Fruit fly (Drosophila melanogaster) whole organism, embryonic: ENCODE data around the gene eIF2Bepsilon.

Source experiments
- Aef1 ChIP-seq: fragments of 200-800 bp; sonication (Bioruptor generic); IDR thresholded peaks from 3 replicates; pipeline ENCODE4 v1.3.6; 2022; ENCODE audit warnings: missing biosample characterization, missing genetic modification characterization
- Asciz ChIP-seq: fragments of 200-800 bp; sonication (Bioruptor generic); optimal IDR thresholded peaks from 2 replicates; lab custom pipeline; 2017; ENCODE audit warnings: missing biosample characterization, mild to moderate bottlenecking, missing genetic modification characterization, missing genetic modification reagents
- CG10209 ChIP-seq: fragments of 200-800 bp; sonication (Bioruptor generic); optimal IDR thresholded peaks from 3 replicates; lab custom pipeline; 2017; ENCODE audit warnings: missing biosample characterization, mild to moderate bottlenecking, missing genetic modification characterization, missing genetic modification reagents
- CG10431 ChIP-seq: fragments of 200-800 bp; sonication (Bioruptor generic); optimal IDR thresholded peaks from 3 replicates; lab custom pipeline; 2018; ENCODE audit warnings: missing biosample characterization, mild to moderate bottlenecking, missing genetic modification characterization
- CG10462 ChIP-seq: fragments of 200-800 bp; sonication (Bioruptor generic); optimal IDR thresholded peaks from 2 replicates; lab custom pipeline; 2016; ENCODE audit warnings: missing biosample characterization, missing genetic modification characterization
- CG11247 ChIP-seq: fragments of 200-800 bp; sonication (Bioruptor generic); IDR thresholded peaks from 2 replicates; pipeline ENCODE4 v1.3.6; 2022; ENCODE audit warnings: missing biosample characterization, missing genetic modification characterization
- CG11398 ChIP-seq: fragments of 200-800 bp; sonication (Bioruptor generic); optimal IDR thresholded peaks from 2 replicates; lab custom pipeline; 2016; ENCODE audit warnings: missing biosample characterization, missing genetic modification characterization
- CG14965 ChIP-seq: fragments of 200-800 bp; sonication (Bioruptor generic); optimal IDR thresholded peaks from 2 replicates; lab custom pipeline; 2016; ENCODE audit warnings: missing biosample characterization, missing genetic modification characterization, borderline replicate concordance
- CG17328 ChIP-seq: fragments of 200-800 bp; sonication (Bioruptor generic); IDR thresholded peaks from 2 replicates; pipeline ENCODE4 v1.3.6; 2022; ENCODE audit warnings: missing biosample characterization, missing genetic modification characterization
- CG2116 ChIP-seq: fragments of 200-800 bp; sonication (Bioruptor generic); optimal IDR thresholded peaks from 3 replicates; lab custom pipeline; 2018; ENCODE audit warnings: missing biosample characterization, mild to moderate bottlenecking, missing genetic modification characterization
- CG31441 ChIP-seq: fragments of 200-800 bp; sonication (Bioruptor generic); IDR thresholded peaks from 2 replicates; pipeline ENCODE4 v1.3.6; 2022; ENCODE audit warnings: missing biosample characterization, missing genetic modification characterization
- CG33557 ChIP-seq: fragments of 200-800 bp; sonication (Bioruptor generic); optimal IDR thresholded peaks from 2 replicates; lab custom pipeline; 2019; ENCODE audit warnings: missing biosample characterization, mild to moderate bottlenecking, missing genetic modification characterization, moderate library complexity
- CG6272 ChIP-seq: fragments of 200-800 bp; sonication (Bioruptor generic); IDR thresholded peaks from 2 replicates; pipeline ENCODE4 v1.3.6; 2022; ENCODE audit warnings: missing biosample characterization, missing genetic modification characterization
- CG6791 ChIP-seq: fragments of 200-800 bp; sonication (Bioruptor generic); IDR thresholded peaks from 3 replicates; pipeline ENCODE4 v1.3.6; 2022; ENCODE audit warnings: missing biosample characterization, missing genetic modification characterization; ENCODE audit not compliant: partially characterized antibody
- CG7357 ChIP-seq: fragments of 200-800 bp; sonication (Bioruptor generic); IDR thresholded peaks from 3 replicates; pipeline ENCODE4 v1.3.6; 2022; ENCODE audit warnings: missing biosample characterization, missing genetic modification characterization
- CG7372 ChIP-seq: fragments of 200-800 bp; sonication (Bioruptor generic); IDR thresholded peaks from 2 replicates; pipeline ENCODE4 v1.3.6; 2022; ENCODE audit warnings: missing biosample characterization, missing genetic modification characterization
- CG7745 ChIP-seq: fragments of 200-800 bp; sonication (Bioruptor generic); optimal IDR thresholded peaks from 2 replicates; lab custom pipeline; 2018; ENCODE audit warnings: missing biosample characterization, mild to moderate bottlenecking, missing genetic modification characterization, moderate library complexity
- CG8290 ChIP-seq, 3 experiments: fragments of 200-800 bp; sonication (Bioruptor generic); optimal IDR thresholded peaks; 2 replicates each; lab custom pipeline; 2016 to 2019; ENCODE audit warnings: missing biosample characterization in 3 of 3, missing genetic modification characterization in 3 of 3, mild to moderate bottlenecking in 2 of 3, moderate library complexity in 1 of 3
- Deaf1 ChIP-seq: fragments of 200-800 bp; optimal IDR thresholded peaks from 3 replicates; lab custom pipeline; 2019; ENCODE audit warnings: missing biosample characterization, mild to moderate bottlenecking, missing genetic modification characterization, moderate library complexity
- Dfd ChIP-seq, 2 experiments: fragments of >200 bp; optimal IDR thresholded peaks; 2 replicates each; lab custom pipeline; 2017; ENCODE audit warnings: missing biosample characterization in 2 of 2, missing genetic modification characterization in 2 of 2
- Dref ChIP-seq: fragments of 200-800 bp; sonication (Bioruptor generic); IDR thresholded peaks from 2 replicates; pipeline ENCODE4 v1.3.6; 2022; ENCODE audit warnings: missing biosample characterization, missing genetic modification characterization
- Gug ChIP-seq: fragments of 200-800 bp; sonication (Bioruptor generic); IDR thresholded peaks from 4 replicates; pipeline ENCODE4 v1.3.6; 2022; ENCODE audit warnings: missing biosample characterization, missing genetic modification characterization
- Hmr ChIP-seq: fragments of 200-800 bp; sonication (Bioruptor generic); optimal IDR thresholded peaks from 3 replicates; lab custom pipeline; 2017; ENCODE audit warnings: mild to moderate bottlenecking, missing biosample characterization, missing genetic modification reagents, missing genetic modification characterization
- Hr3 ChIP-seq: fragments of 200-800 bp; sonication (Bioruptor generic); optimal IDR thresholded peaks from 3 replicates; lab custom pipeline; 2016; ENCODE audit warnings: missing biosample characterization, missing genetic modification characterization
- Hr78 ChIP-seq, 2 experiments: fragments of 200-800 bp in 1 of 2; fragments of >200 bp in 1 of 2; sonication (Bioruptor generic) in 1 of 2; optimal IDR thresholded peaks; 2 replicates each; lab custom pipeline; 2017 to 2019; ENCODE audit warnings: missing biosample characterization in 2 of 2, missing genetic modification characterization in 2 of 2, mild to moderate bottlenecking in 1 of 2, moderate library complexity in 1 of 2
- Lpt ChIP-seq: fragments of >200 bp; optimal IDR thresholded peaks from 2 replicates; lab custom pipeline; 2018; ENCODE audit warnings: missing biosample characterization, missing genetic modification characterization
- Meics ChIP-seq: fragments of 200-800 bp; sonication (Bioruptor generic); optimal IDR thresholded peaks from 2 replicates; lab custom pipeline; 2017; ENCODE audit warnings: missing biosample characterization, mild to moderate bottlenecking, missing genetic modification characterization
- Oaz ChIP-seq: fragments of 200-800 bp; sonication (Bioruptor generic); IDR thresholded peaks from 2 replicates; pipeline ENCODE4 v1.3.6; 2022; ENCODE audit warnings: missing biosample characterization, missing genetic modification characterization
- ac ChIP-seq: fragments of 200-800 bp; sonication (Bioruptor generic); optimal IDR thresholded peaks from 3 replicates; lab custom pipeline; 2017; ENCODE audit warnings: missing biosample characterization, mild to moderate bottlenecking, missing genetic modification characterization
- amos ChIP-seq: fragments of 200-800 bp; sonication (Bioruptor generic); IDR thresholded peaks from 2 replicates; pipeline ENCODE4 v1.3.6; 2022; ENCODE audit warnings: missing biosample characterization, missing genetic modification characterization; ENCODE audit not compliant: partially characterized antibody
- bbx ChIP-seq: fragments of 200-800 bp; sonication (Bioruptor generic); IDR thresholded peaks from 2 replicates; pipeline ENCODE4 v1.3.6; 2022; ENCODE audit warnings: missing biosample characterization, missing genetic modification characterization; ENCODE audit not compliant: partially characterized antibody
- bigmax ChIP-seq: fragments of 200-800 bp; sonication (Bioruptor generic); optimal IDR thresholded peaks from 2 replicates; lab custom pipeline; 2018; ENCODE audit warnings: missing biosample characterization, mild to moderate bottlenecking, missing genetic modification characterization
- bowl ChIP-seq: fragments of 200-800 bp; sonication (Bioruptor generic); IDR thresholded peaks from 2 replicates; pipeline ENCODE4 v1.3.6; 2022; ENCODE audit warnings: missing biosample characterization, missing genetic modification characterization
- danr ChIP-seq: fragments of 200-800 bp; sonication (Bioruptor generic); IDR thresholded peaks from 2 replicates; pipeline ENCODE4 v1.3.6; 2022; ENCODE audit warnings: missing biosample characterization, missing genetic modification characterization
- dimm ChIP-seq: fragments of 200-800 bp; sonication (Bioruptor generic); IDR thresholded peaks from 2 replicates; pipeline ENCODE4 v1.3.6; 2022; ENCODE audit warnings: missing biosample characterization, missing genetic modification characterization
- dm ChIP-seq: fragments of 200-800 bp; sonication (Bioruptor generic); optimal IDR thresholded peaks from 3 replicates; lab custom pipeline; 2016; ENCODE audit warnings: missing biosample characterization, missing genetic modification characterization
- dpn ChIP-seq, 2 experiments: fragments of 200-800 bp; sonication (Bioruptor generic); optimal IDR thresholded peaks; 3 replicates each; lab custom pipeline; 2016; ENCODE audit warnings: missing biosample characterization in 2 of 2, missing genetic modification characterization in 2 of 2
- exex ChIP-seq: fragments of 200-800 bp; sonication (Bioruptor generic); optimal IDR thresholded peaks from 4 replicates; lab custom pipeline; 2018; ENCODE audit warnings: missing biosample characterization, mild to moderate bottlenecking, missing genetic modification characterization, moderate library complexity
- fd64A ChIP-seq: fragments of 200-800 bp; sonication (Bioruptor generic); optimal IDR thresholded peaks from 3 replicates; lab custom pipeline; 2018; ENCODE audit warnings: missing biosample characterization, mild to moderate bottlenecking, missing genetic modification characterization
- klu ChIP-seq: fragments of 200-800 bp; sonication (Bioruptor generic); IDR thresholded peaks from 2 replicates; pipeline ENCODE4 v1.3.6; 2022; ENCODE audit warnings: missing biosample characterization, missing genetic modification characterization
- nau ChIP-seq: fragments of 200-800 bp; sonication (Bioruptor generic); optimal IDR thresholded peaks from 3 replicates; lab custom pipeline; 2017; ENCODE audit warnings: missing biosample characterization, mild to moderate bottlenecking, missing genetic modification characterization, missing genetic modification reagents
- nerfin-2 ChIP-seq: fragments of 200-800 bp; sonication (Bioruptor generic); IDR thresholded peaks from 2 replicates; pipeline ENCODE4 v1.3.6; 2022; ENCODE audit warnings: missing biosample characterization, missing genetic modification characterization; ENCODE audit not compliant: partially characterized antibody
- row ChIP-seq: fragments of 200-800 bp; sonication (Bioruptor generic); IDR thresholded peaks from 3 replicates; pipeline ENCODE4 v1.3.6; 2022; ENCODE audit warnings: missing biosample characterization, missing genetic modification characterization
- sd ChIP-seq: fragments of 200-800 bp; sonication (Bioruptor generic); optimal IDR thresholded peaks from 3 replicates; lab custom pipeline; 2018; ENCODE audit warnings: missing biosample characterization, mild to moderate bottlenecking, missing genetic modification characterization, moderate library complexity
- sisA ChIP-seq: fragments of 200-800 bp; sonication (Bioruptor generic); IDR thresholded peaks from 2 replicates; pipeline ENCODE4 v1.3.6; 2022; ENCODE audit warnings: missing biosample characterization, missing genetic modification characterization
- so ChIP-seq: fragments of 200-800 bp; sonication (Bioruptor generic); IDR thresholded peaks from 3 replicates; pipeline ENCODE4 v1.3.6; 2022; ENCODE audit warnings: missing biosample characterization, missing genetic modification characterization
- ssp ChIP-seq: fragments of 200-800 bp; sonication (Bioruptor generic); IDR thresholded peaks from 2 replicates; pipeline ENCODE4 v1.3.6; 2022; ENCODE audit warnings: missing biosample characterization, missing genetic modification characterization
- ttk ChIP-seq: fragments of 200-800 bp; sonication (Bioruptor generic); IDR thresholded peaks from 2 replicates; pipeline ENCODE4 v2.1.2; 2022; ENCODE audit warnings: missing biosample characterization, missing genetic modification characterization
- vfl ChIP-seq: fragments of 200-800 bp; sonication (Bioruptor generic); optimal IDR thresholded peaks from 2 replicates; lab custom pipeline; 2016; ENCODE audit warnings: missing biosample characterization, missing genetic modification characterization

Gene eIF2Bepsilon

dm6 chrX:1963591-1964216 is 41.0 kb upstream of the eIF2Bepsilon start (continued):
- peak; percentile 92 for TF ChIP-seq Oaz (GFP tag; lab: Robert Waterston, UW)
- peak in 1 of 2 experiments; percentile 77 for TF ChIP-seq Hr78 (GFP tag; optimal IDR thresholded peaks at IDR 0.05; lab: Kevin White, UChicago)
- peak; percentile 90 for TF ChIP-seq CG10431 (GFP tag; lab: Kevin White, UChicago)
- peak; percentile 70 for TF ChIP-seq CG14965 (GFP tag; lab: Kevin White, UChicago)
- TF ChIP-seq Meics (GFP tag; lab: Kevin White, UChicago) = peak; percentile 93
- peak; percentile 92 for TF ChIP-seq so (GFP tag; lab: Robert Waterston, UW)
- TF ChIP-seq dpn (GFP tag; optimal IDR thresholded peaks at IDR 0.05; lab: Kevin White, UChicago) = peak; percentile 92 to 96
- TF ChIP-seq bowl (GFP tag; lab: Robert Waterston, UW) = peak; percentile 90
- TF ChIP-seq sisA = peak; percentile 98
- peak; percentile 97 for TF ChIP-seq Aef1 (GFP tag; lab: Robert Waterston, UW)
- no peak for TF ChIP-seq Dfd (GFP tag; optimal IDR thresholded peaks at IDR 0.05; lab: Kevin White, UChicago)
- TF ChIP-seq nerfin-2 (GFP tag; lab: Robert Waterston, UW) = no peak
- TF ChIP-seq klu (GFP tag; lab: Robert Waterston, UW) = peak; percentile 82
- TF ChIP-seq sd (tag; lab: Kevin White, UChicago) = peak; percentile 83
- TF ChIP-seq dm (GFP tag; lab: Kevin White, UChicago) = peak; percentile 81
- TF ChIP-seq Deaf1 (tag; lab: Kevin White, UChicago) = peak; percentile 96
- no peak for TF ChIP-seq Lpt (GFP tag; lab: Kevin White, UChicago)
- TF ChIP-seq vfl = peak; percentile 87
- peak; percentile 89 for TF ChIP-seq dimm (GFP tag; lab: Robert Waterston, UW)
- TF ChIP-seq Hmr = peak; percentile 90
- TF ChIP-seq fd64A = peak; percentile 91
- TF ChIP-seq CG6272 (GFP tag; lab: Robert Waterston, UW) = peak; percentile 92
- TF ChIP-seq CG11398 = peak; percentile 79
- peak; percentile 13 for TF ChIP-seq CG33557
- peak; percentile 87 for TF ChIP-seq ssp
- TF ChIP-seq CG11247 (GFP tag; lab: Robert Waterston, UW) = peak; percentile 93
- peak; percentile 94 for TF ChIP-seq Hr3 (GFP tag; lab: Kevin White, UChicago)
- TF ChIP-seq bigmax (GFP tag; lab: Kevin White, UChicago) = peak; percentile 37
- no peak for TF ChIP-seq CG7745 (tag; lab: Kevin White, UChicago)
- peak; percentile 82 for TF ChIP-seq exex
- peak; percentile 92 for TF ChIP-seq danr (GFP tag; lab: Robert Waterston, UW)
- TF ChIP-seq bbx (GFP tag; lab: Robert Waterston, UW) = no peak
- TF ChIP-seq CG10209 (GFP tag; lab: Kevin White, UChicago) = peak; percentile 92
- peak; percentile 96 for TF ChIP-seq ttk
- TF ChIP-seq nau = peak; percentile 90
- TF ChIP-seq row = peak; percentile 98
- TF ChIP-seq ac = no peak
- TF ChIP-seq CG8290 (GFP tag; optimal IDR thresholded peaks at IDR 0.05; lab: Kevin White, UChicago) = peak; percentile 47
- peak; percentile 41 to 99 for TF ChIP-seq CG8290 (tag; optimal IDR thresholded peaks at IDR 0.05; lab: Kevin White, UChicago)
- TF ChIP-seq CG2116 = peak; percentile 14
- no peak for TF ChIP-seq CG6791 (GFP tag; lab: Robert Waterston, UW)
- peak; percentile 94 for TF ChIP-seq CG17328
- 0 out of 2 replicates have a peak, but pooled peaks have one; percentile 31 for TF ChIP-seq Dref (GFP tag; lab: Robert Waterston, UW)
- TF ChIP-seq CG31441 (GFP tag; lab: Robert Waterston, UW) = peak; percentile 93
- TF ChIP-seq CG7372 (GFP tag; lab: Robert Waterston, UW) = peak; percentile 95
- TF ChIP-seq Gug (GFP tag; lab: Robert Waterston, UW) = peak; percentile 97
- TF ChIP-seq Asciz (GFP tag; lab: Kevin White, UChicago) = peak; percentile 89
- TF ChIP-seq amos (GFP tag; lab: Robert Waterston, UW) = no peak
- peak; percentile 89 for TF ChIP-seq CG7357
- peak; percentile 88 for TF ChIP-seq CG10462
